Fruit fly (Drosophila melanogaster) whole organism, wandering third instar larva: ENCODE measurements around the gene gfzf.

Source experiments
- Abd-B ChIP-seq: fragments of >200 bp; optimal IDR thresholded peaks from 2 replicates; lab custom pipeline; 2017; ENCODE audit warnings: missing biosample characterization, missing genetic modification characterization
- CG32264 ChIP-seq: fragments of 200-800 bp; sonication (Bioruptor generic); optimal IDR thresholded peaks from 2 replicates; lab custom pipeline; 2016; ENCODE audit warnings: missing biosample characterization, missing genetic modification characterization
- CG9705 ChIP-seq: fragments of 200-800 bp; sonication (Bioruptor generic); optimal IDR thresholded peaks from 2 replicates; lab custom pipeline; 2018; ENCODE audit warnings: missing biosample characterization, mild to moderate bottlenecking, missing genetic modification characterization
- CrebA ChIP-seq: fragments of 200-800 bp; sonication (Bioruptor generic); optimal IDR thresholded peaks from 2 replicates; lab custom pipeline; 2016; ENCODE audit warnings: missing biosample characterization, mild to moderate bottlenecking, missing genetic modification characterization, borderline replicate concordance
- Dfd ChIP-seq: fragments of >200 bp; optimal IDR thresholded peaks from 2 replicates; lab custom pipeline; 2017; ENCODE audit warnings: missing biosample characterization, missing genetic modification characterization
- Dif ChIP-seq: fragments of 200-275, 200-300 bp; sonication (Bioruptor generic); optimal IDR thresholded peaks from 2 replicates; lab custom pipeline; 2018; ENCODE audit warnings: missing biosample characterization, missing genetic modification characterization; ENCODE audit not compliant: partially characterized antibody
- GATAd ChIP-seq: sonication (Bioruptor generic); optimal IDR thresholded peaks from 2 replicates; lab custom pipeline; 2016; ENCODE audit warnings: missing biosample characterization, missing genetic modification characterization
- Hr78 ChIP-seq: fragments of >200 bp; optimal IDR thresholded peaks from 2 replicates; lab custom pipeline; 2017; ENCODE audit warnings: missing biosample characterization, missing genetic modification characterization
- Hr83 ChIP-seq: fragments of 200-300 bp; sonication (Bioruptor generic); optimal IDR thresholded peaks from 2 replicates; lab custom pipeline; 2016; ENCODE audit warnings: missing biosample characterization, mild to moderate bottlenecking, missing genetic modification characterization, moderate library complexity; ENCODE audit not compliant: poor library complexity, severe bottlenecking
- Jra ChIP-seq: sonication (Bioruptor generic); optimal IDR thresholded peaks from 2 replicates; lab custom pipeline; 2016; ENCODE audit warnings: missing biosample characterization, missing genetic modification characterization
- Mio ChIP-seq: sonication (Bioruptor generic); optimal IDR thresholded peaks from 2 replicates; lab custom pipeline; 2016; ENCODE audit warnings: missing biosample characterization, missing genetic modification characterization
- Myc ChIP-seq: fragments of >200 bp; optimal IDR thresholded peaks from 2 replicates; lab custom pipeline; 2017
- N ChIP-seq: fragments of >200 bp; optimal IDR thresholded peaks from 2 replicates; lab custom pipeline; 2018; ENCODE audit warnings: missing biosample characterization, missing external identifiers, missing genetic modification characterization
- OdsH ChIP-seq: fragments of 200-800 bp; sonication (Bioruptor generic); optimal IDR thresholded peaks from 2 replicates; lab custom pipeline; 2016; ENCODE audit warnings: missing biosample characterization, mild to moderate bottlenecking, missing genetic modification characterization
- Rel ChIP-seq, 2 experiments: fragments of 200-800 bp; sonication (Bioruptor generic) in 1 of 2; optimal IDR thresholded peaks; 2 replicates in 1 of 2; 3 replicates in 1 of 2; lab custom pipeline; 2016 to 2019; ENCODE audit warnings: mild to moderate bottlenecking in 2 of 2, missing biosample characterization in 2 of 2, missing genetic modification characterization in 2 of 2, moderate library complexity in 1 of 2
- Sp1 ChIP-seq: fragments of 200-800 bp; sonication (Bioruptor generic); optimal IDR thresholded peaks from 3 replicates; lab custom pipeline; 2019; ENCODE audit warnings: missing biosample characterization, mild to moderate bottlenecking, missing genetic modification characterization, moderate library complexity
- Vsx2 ChIP-seq: fragments of 200-300, 225-300 bp; sonication (Bioruptor generic); optimal IDR thresholded peaks from 2 replicates; lab custom pipeline; 2018; ENCODE audit warnings: missing biosample characterization, missing genetic modification characterization; ENCODE audit not compliant: partially characterized antibody
- br ChIP-seq: fragments of 200-800 bp; sonication (Bioruptor generic); optimal IDR thresholded peaks from 2 replicates; lab custom pipeline; 2016; ENCODE audit warnings: missing biosample characterization, missing genetic modification characterization
- brk ChIP-seq: fragments of 200-800 bp; sonication (Bioruptor generic); optimal IDR thresholded peaks from 2 replicates; lab custom pipeline; 2016; ENCODE audit warnings: missing biosample characterization, mild to moderate bottlenecking, missing genetic modification characterization
- dl ChIP-seq, 2 experiments: fragments of 175-275, 200-275 bp in 1 of 2; fragments of 200-275 bp in 1 of 2; sonication (Bioruptor generic); optimal IDR thresholded peaks; lab custom pipeline; 2018; ENCODE audit warnings: mild to moderate bottlenecking in 2 of 2, missing biosample characterization in 2 of 2, missing genetic modification characterization in 2 of 2, moderate library complexity in 2 of 2; ENCODE audit not compliant: partially characterized antibody in 2 of 2, insufficient read depth in 1 of 2
- dsf ChIP-seq: sonication (Bioruptor generic); optimal IDR thresholded peaks from 2 replicates; lab custom pipeline; 2016; ENCODE audit warnings: missing biosample characterization, missing genetic modification characterization, borderline replicate concordance
- ey ChIP-seq: fragments of 200-800 bp; sonication (Bioruptor generic); optimal IDR thresholded peaks from 2 replicates; lab custom pipeline; 2016; ENCODE audit warnings: missing biosample characterization, missing genetic modification characterization
- foxo ChIP-seq, 2 experiments: fragments of 200-800 bp; sonication (Bioruptor generic); optimal IDR thresholded peaks; 2 replicates in 1 of 2; 3 replicates in 1 of 2; lab custom pipeline; 2016 to 2017; ENCODE audit warnings: missing biosample characterization in 2 of 2, missing genetic modification characterization in 2 of 2
- fru ChIP-seq: fragments of 200-800 bp; sonication (Bioruptor generic); optimal IDR thresholded peaks from 3 replicates; lab custom pipeline; 2016; ENCODE audit warnings: missing biosample characterization, mild to moderate bottlenecking, missing genetic modification characterization
- h ChIP-seq: fragments of 200-800 bp; sonication (Bioruptor generic); optimal IDR thresholded peaks from 3 replicates; lab custom pipeline; 2016; ENCODE audit warnings: missing biosample characterization, mild to moderate bottlenecking, missing genetic modification characterization
- lola ChIP-seq: fragments of >200 bp; optimal IDR thresholded peaks from 2 replicates; lab custom pipeline; 2017; ENCODE audit warnings: missing biosample characterization, missing genetic modification characterization
- pan ChIP-seq: fragments of >200 bp; optimal IDR thresholded peaks from 2 replicates; lab custom pipeline; 2017
- psq ChIP-seq: fragments of 200-800 bp; sonication (Bioruptor generic); optimal IDR thresholded peaks from 3 replicates; lab custom pipeline; 2017; ENCODE audit warnings: missing biosample characterization, mild to moderate bottlenecking, missing genetic modification characterization, moderate library complexity
- rgr ChIP-seq: fragments of 200-800 bp; sonication (Bioruptor generic); optimal IDR thresholded peaks from 3 replicates; lab custom pipeline; 2016; ENCODE audit warnings: missing biosample characterization, mild to moderate bottlenecking, missing genetic modification characterization
- sage ChIP-seq: fragments of 200-800 bp; sonication (Bioruptor generic); optimal IDR thresholded peaks from 2 replicates; lab custom pipeline; 2016; ENCODE audit warnings: missing biosample characterization, mild to moderate bottlenecking, missing genetic modification characterization
- sv ChIP-seq: fragments of 200-800 bp; sonication (Bioruptor generic); optimal IDR thresholded peaks from 3 replicates; lab custom pipeline; 2016; ENCODE audit warnings: missing biosample characterization, missing genetic modification characterization
- tai ChIP-seq: sonication (Bioruptor generic); optimal IDR thresholded peaks from 2 replicates; lab custom pipeline; 2016; ENCODE audit warnings: missing biosample characterization, missing genetic modification characterization
- usp ChIP-seq: fragments of >200 bp; optimal IDR thresholded peaks from 2 replicates; lab custom pipeline; 2017; ENCODE audit warnings: missing biosample characterization, missing genetic modification characterization
- woc ChIP-seq: sonication (Bioruptor generic); optimal IDR thresholded peaks from 2 replicates; lab custom pipeline; 2016; ENCODE audit warnings: missing biosample characterization, mild to moderate bottlenecking, missing genetic modification characterization

The gfzf gene

dm6 chr3R:7144245-7144904, 6.4 kb downstream of the gfzf start, which contains the start of the genes CG14610 and CG2656 (continued):
- TF ChIP-seq dl (GFP tag; optimal IDR thresholded peaks at IDR 0.05; lab: Kevin White, UChicago; ENCODE audit: insufficient read depth in 1 of 2, partially characterized antibody in 2 of 2): no peak
- TF ChIP-seq, all 38 proteins: peak for 17

- TF ChIP-seq tai (GFP tag; lab: Kevin White, UChicago) (no peak), Mio (GFP tag; lab: Kevin White, UChicago) (no peak), br (GFP tag; lab: Kevin White, UChicago) (no peak), Vsx2 (no peak), Hr78 (GFP tag; lab: Kevin White, UChicago) (no peak), N (GFP tag; lab: Kevin White, UChicago) (no peak), foxo (GFP tag; optimal IDR thresholded peaks at IDR 0.05; lab: Kevin White, UChicago) (no peak), woc (GFP tag; lab: Kevin White, UChicago) (no peak), brk (GFP tag; lab: Kevin White, UChicago) (no peak), fru (GFP tag; lab: Kevin White, UChicago) (no peak), Sp1 (GFP tag; lab: Kevin White, UChicago) (no peak), h (GFP tag; lab: Kevin White, UChicago) (no peak), CG32264 (no peak), OdsH (GFP tag; lab: Kevin White, UChicago) (no peak), Dfd (no peak), sage (GFP tag; lab: Kevin White, UChicago) (no peak), Myc (lab: Kevin White, UChicago) (no peak), Dif (GFP tag; lab: Kevin White, UChicago) (no peak), Jra (GFP tag; lab: Kevin White, UChicago) (no peak), CG9705 (GFP tag; lab: Kevin White, UChicago) (no peak)
These were observed 8.2 kb downstream of the gfzf start for dm6 chr3R:7142580-7142979.

DNA sequence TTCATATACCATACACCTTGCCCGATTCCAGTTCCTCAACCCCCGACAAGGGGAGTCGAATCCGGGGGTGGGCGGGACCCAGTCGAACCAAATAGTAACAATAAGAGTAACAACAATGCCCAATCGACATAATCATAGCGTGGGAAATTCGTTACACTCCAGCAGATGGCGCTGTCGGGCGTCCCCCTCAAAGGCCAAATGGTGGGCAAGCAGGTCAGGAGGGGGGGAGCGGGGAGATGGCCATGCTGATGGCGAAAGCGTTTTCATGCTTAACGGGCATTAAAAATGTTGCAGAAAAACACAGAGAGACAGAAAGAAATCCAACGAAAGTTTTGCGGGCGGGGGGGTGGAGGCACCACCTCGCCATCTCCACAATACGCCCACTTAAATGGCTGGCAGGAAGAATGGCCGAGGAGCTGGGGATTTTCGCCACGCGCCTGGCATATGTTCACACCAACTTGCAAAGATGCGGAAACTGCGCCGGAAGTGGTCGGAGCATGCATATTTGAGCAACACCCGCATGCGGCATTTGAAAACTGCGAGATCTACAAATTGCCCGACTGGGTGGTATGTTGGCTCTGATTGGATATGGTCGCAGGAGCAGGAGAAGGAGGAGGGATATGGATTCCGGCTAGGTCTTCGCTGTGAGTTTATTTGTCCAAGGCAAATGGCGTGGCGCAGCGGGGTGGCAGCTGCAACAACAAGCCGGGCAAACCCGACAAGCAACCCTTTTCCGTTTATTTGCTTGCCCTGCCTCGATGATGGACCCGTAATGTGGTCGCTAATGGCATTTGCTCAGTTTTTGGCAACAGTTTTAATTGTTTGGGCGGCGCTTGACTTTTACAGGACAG, 11.4 kb downstream of the gfzf start:
- TF ChIP-seq pan (no peak), Dfd (no peak), lola (no peak), CG9705 (GFP tag; lab: Kevin White, UChicago) (no peak), dsf (no peak), Jra (GFP tag; lab: Kevin White, UChicago) (no peak), Vsx2 (no peak), brk (GFP tag; lab: Kevin White, UChicago) (no peak), Rel (GFP tag; optimal IDR thresholded peaks at IDR 0.05; lab: Kevin White, UChicago) (no peak), Rel (tag; optimal IDR thresholded peaks at IDR 0.05; lab: Kevin White, UChicago) (no peak), N (GFP tag; lab: Kevin White, UChicago) (no peak), rgr (GFP tag; lab: Kevin White, UChicago) (no peak), Hr83 (no peak), GATAd (no peak), sage (GFP tag; lab: Kevin White, UChicago) (no peak), woc (GFP tag; lab: Kevin White, UChicago) (no peak), usp (no peak), OdsH (GFP tag; lab: Kevin White, UChicago) (no peak), tai (GFP tag; lab: Kevin White, UChicago) (no peak), dl (GFP tag; optimal IDR thresholded peaks at IDR 0.05; lab: Kevin White, UChicago; ENCODE audit: insufficient read depth in 1 of 2, partially characterized antibody in 2 of 2) (no peak), CG32264 (no peak)

dm6 chr3R:7138058-7138457, 12.7 kb downstream of the gfzf start:
- TF ChIP-seq Sp1 (GFP tag; lab: Kevin White, UChicago) (no peak), dsf (no peak), brk (GFP tag; lab: Kevin White, UChicago) (no peak), Hr78 (GFP tag; lab: Kevin White, UChicago) (no peak), psq (GFP tag; lab: Kevin White, UChicago) (no peak), dl (GFP tag; optimal IDR thresholded peaks at IDR 0.05; lab: Kevin White, UChicago; ENCODE audit: insufficient read depth in 1 of 2, partially characterized antibody in 2 of 2) (no peak), Abd-B (GFP tag; lab: Kevin White, UChicago) (no peak), fru (GFP tag; lab: Kevin White, UChicago) (no peak), CG32264 (no peak), GATAd (no peak), lola (no peak), Dif (GFP tag; lab: Kevin White, UChicago) (no peak), sv (GFP tag; lab: Kevin White, UChicago) (no peak), tai (GFP tag; lab: Kevin White, UChicago) (no peak), br (GFP tag; lab: Kevin White, UChicago) (no peak), ey (GFP tag; lab: Kevin White, UChicago) (no peak), CrebA (GFP tag; lab: Kevin White, UChicago) (no peak), Myc (lab: Kevin White, UChicago) (no peak)
- TF ChIP-seq, all 38 proteins: peak for 0
